Worm (Caenorhabditis elegans) whole organism, dauer: Measurements from ENCODE around the gene inft-2.

Experiments
- unc-62 ChIP-seq: sonication (generic microtip); optimal IDR thresholded peaks from 2 replicates; lab custom pipeline; 2017; ENCODE audit warnings: missing biosample characterization, missing genetic modification reagents, missing genetic modification characterization

Gene inft-2

ce11 chrV:13025283-13025682, 23.2 kb downstream of the inft-2 start:
- no peak for TF ChIP-seq unc-62 (GFP tag; lab: Kevin White, UChicago)

- no peak for TF ChIP-seq unc-62 (GFP tag; lab: Kevin White, UChicago)
Measured at ce11 chrV:13026631-13027299, 24.6 kb downstream of the inft-2 start.

- TF ChIP-seq unc-62 (GFP tag; lab: Kevin White, UChicago) = no peak
Measured at ce11 chrV:13028871-13029270, 26.8 kb downstream of the inft-2 start.

- TF ChIP-seq unc-62 (GFP tag; lab: Kevin White, UChicago) = no peak
Measured at ce11 chrV:13033223-13033622, 31.1 kb downstream of the inft-2 start, which contains the start of gene W07G4.1. W07G4.1 (plus strand) TSS chrV:13033523.

- no peak for TF ChIP-seq unc-62 (GFP tag; lab: Kevin White, UChicago)
Measured at ce11 chrV:13034604-13035003, 32.5 kb downstream of the inft-2 start, which contains the start of gene W07G4.7. W07G4.7 (minus strand) TSS chrV:13034704.

- no peak for TF ChIP-seq unc-62 (GFP tag; lab: Kevin White, UChicago)
Measured at ce11 chrV:13036466-13036865, 34.3 kb downstream of the inft-2 start, which contains the start of gene W07G4.2. W07G4.2 (minus strand) TSS chrV:13036566.

- TF ChIP-seq unc-62 (GFP tag; lab: Kevin White, UChicago) = no peak
Measured at ce11 chrV:13041666-13042065, 39.5 kb downstream of the inft-2 start, which contains the start of gene scyl-1. scyl-1 (minus strand) TSS chrV:13041721.

ce11 chrV:13043195-13043762, 41.2 kb downstream of the inft-2 start, which contains the start of gene lap-2:
lap-2 (plus strand) TSS chrV:13043712.
- TF ChIP-seq unc-62 (GFP tag; lab: Kevin White, UChicago) = no peak

ce11 chrV:13043832-13044521, 41.9 kb downstream of the inft-2 start:
- TF ChIP-seq unc-62 (GFP tag; lab: Kevin White, UChicago) = no peak

ce11 chrV:13045017-13045416, 42.9 kb downstream of the inft-2 start:
- TF ChIP-seq unc-62 (GFP tag; lab: Kevin White, UChicago) = no peak

- no peak for TF ChIP-seq unc-62 (GFP tag; lab: Kevin White, UChicago)
Measured at ce11 chrV:13046125-13047123, 44.3 kb downstream of the inft-2 start.

- no peak for TF ChIP-seq unc-62 (GFP tag; lab: Kevin White, UChicago)
Measured at ce11 chrV:13047574-13048030, 45.5 kb downstream of the inft-2 start, which contains the start of gene W07G4.5. W07G4.5 (plus strand) TSS chrV:13047980.

- TF ChIP-seq unc-62 (GFP tag; lab: Kevin White, UChicago) = no peak
Measured at ce11 chrV:13049149-13049610, 47.1 kb downstream of the inft-2 start, which contains the start of gene W07G4.8. W07G4.8 (minus strand) TSS chrV:13049560.

- TF ChIP-seq unc-62 (GFP tag; lab: Kevin White, UChicago) = no peak
Measured at ce11 chrV:13053635-13054034, 51.5 kb downstream of the inft-2 start, which contains the start of gene srr-1. srr-1 (minus strand) TSS chrV:13053735.
